Fruit fly (Drosophila melanogaster) whole organism, embryonic: ENCODE results near the gene Cad89D.
A peak's percentile ranks its signal among the peaks of the same experiment; 100 is the strongest.

Experiments used
- Antp ChIP-seq: fragments of 200-800 bp; sonication (Bioruptor generic); optimal IDR thresholded peaks from 3 replicates; lab custom pipeline; 2016; ENCODE audit warnings: missing biosample characterization, missing genetic modification characterization
- Bteb2 ChIP-seq: fragments of 200-800 bp; sonication (Bioruptor generic); optimal IDR thresholded peaks from 2 replicates; lab custom pipeline; 2016; ENCODE audit warnings: missing biosample characterization, missing genetic modification characterization
- CG10267 ChIP-seq: fragments of 200-800 bp; sonication (Bioruptor generic); optimal IDR thresholded peaks from 2 replicates; lab custom pipeline; 2018; ENCODE audit warnings: missing biosample characterization, mild to moderate bottlenecking, missing genetic modification characterization, moderate library complexity
- CG10366 ChIP-seq: fragments of 200-800 bp; sonication (Bioruptor generic); IDR thresholded peaks from 2 replicates; pipeline ENCODE4 v1.3.6; 2022; ENCODE audit warnings: missing biosample characterization, missing genetic modification characterization
- CG10431 ChIP-seq: fragments of 200-800 bp; sonication (Bioruptor generic); optimal IDR thresholded peaks from 3 replicates; lab custom pipeline; 2018; ENCODE audit warnings: missing biosample characterization, mild to moderate bottlenecking, missing genetic modification characterization
- CG10979 ChIP-seq: fragments of 200-800 bp; sonication (Bioruptor generic); optimal IDR thresholded peaks from 2 replicates; lab custom pipeline; 2018; ENCODE audit warnings: missing biosample characterization, mild to moderate bottlenecking, missing genetic modification characterization, moderate library complexity
- CG12155 ChIP-seq: fragments of 200-800 bp; sonication (Bioruptor generic); optimal IDR thresholded peaks from 3 replicates; lab custom pipeline; 2016; ENCODE audit warnings: missing biosample characterization, missing genetic modification characterization
- CG14965 ChIP-seq: fragments of 200-800 bp; sonication (Bioruptor generic); optimal IDR thresholded peaks from 2 replicates; lab custom pipeline; 2016; ENCODE audit warnings: missing biosample characterization, missing genetic modification characterization, borderline replicate concordance
- CG17359 ChIP-seq: fragments of 200-800 bp; sonication (Bioruptor generic); optimal IDR thresholded peaks from 3 replicates; lab custom pipeline; 2018; ENCODE audit warnings: missing biosample characterization, mild to moderate bottlenecking, missing genetic modification characterization, moderate library complexity
- CG18476 ChIP-seq: fragments of 200-800 bp; sonication (Bioruptor generic); optimal IDR thresholded peaks from 2 replicates; lab custom pipeline; 2016; ENCODE audit warnings: missing biosample characterization, mild to moderate bottlenecking, missing genetic modification characterization
- CG31224 ChIP-seq: fragments of 200-800 bp; sonication (Bioruptor generic); IDR thresholded peaks from 2 replicates; pipeline ENCODE4 v1.3.6; 2022; ENCODE audit warnings: missing biosample characterization, missing genetic modification characterization
- CG42726 ChIP-seq: fragments of 200-800 bp; sonication (Bioruptor generic); IDR thresholded peaks from 2 replicates; pipeline ENCODE4 v1.3.6; 2022; ENCODE audit warnings: missing biosample characterization, missing genetic modification characterization; ENCODE audit not compliant: partially characterized antibody
- CG6254 ChIP-seq: fragments of 200-800 bp; sonication (Bioruptor generic); optimal IDR thresholded peaks from 3 replicates; lab custom pipeline; 2017; ENCODE audit warnings: mild to moderate bottlenecking, missing biosample characterization, missing genetic modification reagents, missing genetic modification characterization
- CG7745 ChIP-seq: fragments of 200-800 bp; sonication (Bioruptor generic); optimal IDR thresholded peaks from 2 replicates; lab custom pipeline; 2018; ENCODE audit warnings: missing biosample characterization, mild to moderate bottlenecking, missing genetic modification characterization, moderate library complexity
- CG7839 ChIP-seq: fragments of 200-800 bp; sonication (Bioruptor generic); optimal IDR thresholded peaks from 3 replicates; lab custom pipeline; 2018; ENCODE audit warnings: missing biosample characterization, mild to moderate bottlenecking, missing genetic modification characterization, moderate library complexity
- Camta ChIP-seq: fragments of 200-800 bp; sonication (Bioruptor generic); optimal IDR thresholded peaks from 2 replicates; lab custom pipeline; 2016; ENCODE audit warnings: missing biosample characterization, missing genetic modification characterization
- Drgx ChIP-seq: fragments of 200-800 bp; sonication (Bioruptor generic); IDR thresholded peaks from 2 replicates; pipeline ENCODE4 v1.3.6; 2022; ENCODE audit warnings: missing biosample characterization, missing genetic modification characterization
- Fer2 ChIP-seq: fragments of 200-800 bp; sonication (Bioruptor generic); optimal IDR thresholded peaks from 2 replicates; lab custom pipeline; 2018; ENCODE audit warnings: missing biosample characterization, mild to moderate bottlenecking, missing genetic modification characterization, moderate library complexity
- H15 ChIP-seq: fragments of 200-800 bp; sonication (Bioruptor generic); IDR thresholded peaks from 3 replicates; pipeline ENCODE4 v1.3.6; 2022; ENCODE audit warnings: missing biosample characterization, missing genetic modification characterization
- H2.0 ChIP-seq: fragments of 200-800 bp; sonication (Bioruptor generic); IDR thresholded peaks from 2 replicates; pipeline ENCODE4 v1.3.6; 2022; ENCODE audit warnings: missing biosample characterization, missing genetic modification characterization
- MTF-1 ChIP-seq: fragments of 200-800 bp; sonication (Bioruptor generic); optimal IDR thresholded peaks from 2 replicates; lab custom pipeline; 2018; ENCODE audit warnings: missing biosample characterization, mild to moderate bottlenecking, missing genetic modification characterization, borderline replicate concordance
- Myb ChIP-seq: fragments of 200-800 bp; sonication (Bioruptor generic); optimal IDR thresholded peaks from 2 replicates; lab custom pipeline; 2016; ENCODE audit warnings: missing biosample characterization, missing genetic modification characterization
- Rx ChIP-seq: fragments of 200-800 bp; sonication (Bioruptor generic); IDR thresholded peaks from 2 replicates; pipeline ENCODE4 v1.3.6; 2022; ENCODE audit warnings: missing biosample characterization, missing genetic modification characterization
- Vsx1 ChIP-seq: fragments of 200-800 bp; sonication (Bioruptor generic); optimal IDR thresholded peaks from 2 replicates; lab custom pipeline; 2017; ENCODE audit warnings: missing biosample characterization, mild to moderate bottlenecking, missing genetic modification characterization, missing genetic modification reagents
- al ChIP-seq: fragments of 200-800 bp; sonication (Bioruptor generic); IDR thresholded peaks from 2 replicates; pipeline ENCODE4 v1.3.6; 2022; ENCODE audit warnings: missing biosample characterization, missing genetic modification characterization
- ap ChIP-seq: fragments of 200-800 bp; sonication (Bioruptor generic); IDR thresholded peaks from 2 replicates; pipeline ENCODE4 v1.3.6; 2022; ENCODE audit warnings: missing biosample characterization, missing genetic modification characterization
- ash1 ChIP-seq: fragments of 200-800 bp; sonication (Bioruptor generic); optimal IDR thresholded peaks from 2 replicates; lab custom pipeline; 2018; ENCODE audit warnings: missing biosample characterization, mild to moderate bottlenecking, missing genetic modification characterization
- ato ChIP-seq: fragments of 200-800 bp; sonication (Bioruptor generic); IDR thresholded peaks from 2 replicates; pipeline ENCODE4 v1.3.6; 2022; ENCODE audit warnings: missing biosample characterization, missing genetic modification characterization; ENCODE audit not compliant: partially characterized antibody
- az2 ChIP-seq: fragments of 200-800 bp; sonication (Bioruptor generic); optimal IDR thresholded peaks from 3 replicates; lab custom pipeline; 2016; ENCODE audit warnings: missing biosample characterization, missing genetic modification characterization
- bab2 ChIP-seq: fragments of 200-800 bp; sonication (Bioruptor generic); optimal IDR thresholded peaks from 2 replicates; lab custom pipeline; 2016; ENCODE audit warnings: missing biosample characterization, missing genetic modification characterization
- bbx ChIP-seq: fragments of 200-800 bp; sonication (Bioruptor generic); IDR thresholded peaks from 2 replicates; pipeline ENCODE4 v1.3.6; 2022; ENCODE audit warnings: missing biosample characterization, missing genetic modification characterization; ENCODE audit not compliant: partially characterized antibody
- bowl ChIP-seq: fragments of 200-800 bp; sonication (Bioruptor generic); IDR thresholded peaks from 2 replicates; pipeline ENCODE4 v1.3.6; 2022; ENCODE audit warnings: missing biosample characterization, missing genetic modification characterization
- btn ChIP-seq: fragments of 200-800 bp; sonication (Bioruptor generic); optimal IDR thresholded peaks from 2 replicates; lab custom pipeline; 2016; ENCODE audit warnings: missing biosample characterization, missing genetic modification characterization
- caup ChIP-seq: fragments of 200-800 bp; sonication (Bioruptor generic); optimal IDR thresholded peaks from 3 replicates; lab custom pipeline; 2017; ENCODE audit warnings: missing biosample characterization, mild to moderate bottlenecking, missing genetic modification characterization, moderate library complexity; ENCODE audit not compliant: severe bottlenecking
- ci ChIP-seq: fragments of 200-800 bp; sonication (Bioruptor generic); IDR thresholded peaks from 3 replicates; pipeline ENCODE4 v1.3.6; 2022; ENCODE audit warnings: missing biosample characterization, missing genetic modification characterization
- dysf ChIP-seq: fragments of 200-800 bp; sonication (Bioruptor generic); IDR thresholded peaks from 3 replicates; pipeline ENCODE4 v1.3.6; 2022; ENCODE audit warnings: missing biosample characterization, missing genetic modification characterization
- ftz-f1 ChIP-seq: fragments of 200-800 bp; sonication (Bioruptor generic); optimal IDR thresholded peaks from 2 replicates; lab custom pipeline; 2016; ENCODE audit warnings: missing biosample characterization, missing genetic modification characterization
- gfzf ChIP-seq: fragments of 200-800 bp; sonication (Bioruptor generic); optimal IDR thresholded peaks from 2 replicates; lab custom pipeline; 2016; ENCODE audit warnings: missing biosample characterization, mild to moderate bottlenecking, missing genetic modification characterization, moderate library complexity
- ham ChIP-seq: fragments of 200-800 bp; sonication (Bioruptor generic); IDR thresholded peaks from 2 replicates; pipeline ENCODE4 v1.3.6; 2022; ENCODE audit warnings: missing biosample characterization, missing genetic modification characterization
- her ChIP-seq: fragments of 200-800 bp; sonication (Bioruptor generic); optimal IDR thresholded peaks from 2 replicates; lab custom pipeline; 2016; ENCODE audit warnings: missing biosample characterization, missing genetic modification characterization
- kay ChIP-seq: fragments of 200-800 bp; sonication (Bioruptor generic); optimal IDR thresholded peaks from 2 replicates; lab custom pipeline; 2016; ENCODE audit warnings: missing biosample characterization, missing genetic modification characterization
- mam ChIP-seq: fragments of 200-800 bp; sonication (Bioruptor generic); optimal IDR thresholded peaks from 3 replicates; lab custom pipeline; 2016; ENCODE audit warnings: missing biosample characterization, missing genetic modification characterization
- nmo ChIP-seq: fragments of 200-800 bp; sonication (Bioruptor generic); optimal IDR thresholded peaks from 2 replicates; lab custom pipeline; 2018; ENCODE audit warnings: missing biosample characterization, mild to moderate bottlenecking, missing genetic modification characterization, moderate library complexity
- seq ChIP-seq: fragments of 200-800 bp; sonication (Bioruptor generic); IDR thresholded peaks from 2 replicates; pipeline ENCODE4 v1.3.6; 2022; ENCODE audit warnings: missing biosample characterization, missing genetic modification characterization
- sima ChIP-seq: fragments of 200-800 bp; sonication (Bioruptor generic); optimal IDR thresholded peaks from 2 replicates; lab custom pipeline; 2016; ENCODE audit warnings: missing biosample characterization, missing genetic modification characterization
- slou ChIP-seq: fragments of 200-800 bp; sonication (Bioruptor generic); optimal IDR thresholded peaks from 3 replicates; lab custom pipeline; 2016; ENCODE audit warnings: missing biosample characterization, missing genetic modification characterization
- sna ChIP-seq: fragments of 200-800 bp; sonication (Bioruptor generic); IDR thresholded peaks from 2 replicates; pipeline ENCODE4 v1.3.6; 2022; ENCODE audit warnings: missing biosample characterization, missing genetic modification characterization; ENCODE audit not compliant: partially characterized antibody
- tap ChIP-seq: fragments of 200-800 bp; optimal IDR thresholded peaks from 3 replicates; lab custom pipeline; 2019; ENCODE audit warnings: missing biosample characterization, mild to moderate bottlenecking, missing genetic modification characterization, moderate library complexity
- vnd ChIP-seq: fragments of 200-800 bp; sonication (Bioruptor generic); IDR thresholded peaks from 3 replicates; pipeline ENCODE4 v1.3.6; 2022; ENCODE audit warnings: missing biosample characterization, missing genetic modification characterization; ENCODE audit not compliant: partially characterized antibody

Gene Cad89D

dm6 chr3R:16448378-16449134, 46.7 kb downstream of the Cad89D start (continued):
- TF ChIP-seq ftz-f1 (no peak), CG42726 (GFP tag; lab: Robert Waterston, UW) (no peak), CG10979 (tag; lab: Kevin White, UChicago) (peak; percentile 64), slou (GFP tag; lab: Kevin White, UChicago) (peak; percentile 3), dysf (peak; percentile 76), caup (GFP tag; lab: Kevin White, UChicago) (peak; percentile 41), H15 (peak; percentile 88), CG17359 (tag; lab: Kevin White, UChicago) (peak; percentile 85), btn (GFP tag; lab: Kevin White, UChicago) (no peak), ham (GFP tag; lab: Robert Waterston, UW) (peak; percentile 65), mam (peak; percentile 62), ap (GFP tag; lab: Robert Waterston, UW) (peak; percentile 82), CG7745 (tag; lab: Kevin White, UChicago) (no peak), Myb (GFP tag; lab: Kevin White, UChicago) (peak; percentile 21), CG14965 (GFP tag; lab: Kevin White, UChicago) (no peak), nmo (GFP tag; lab: Kevin White, UChicago) (peak; percentile 65), bab2 (GFP tag; lab: Kevin White, UChicago) (peak; percentile 35), vnd (GFP tag; lab: Robert Waterston, UW) (no peak), CG31224 (GFP tag; lab: Robert Waterston, UW) (peak; percentile 68), CG12155 (GFP tag; lab: Kevin White, UChicago) (peak; percentile 51), bowl (GFP tag; lab: Robert Waterston, UW) (peak; percentile 27; the same call in 1 of the 2 replicates), Rx (GFP tag; lab: Robert Waterston, UW) (peak; percentile 86), CG10366 (GFP tag; lab: Robert Waterston, UW) (peak; percentile 86), al (GFP tag; lab: Robert Waterston, UW) (peak; percentile 54; the same call in 1 of the 2 replicates), ash1 (GFP tag; lab: Kevin White, UChicago) (no peak), Fer2 (tag; lab: Kevin White, UChicago) (peak; percentile 7), az2 (GFP tag; lab: Kevin White, UChicago) (peak; percentile 67), CG10431 (GFP tag; lab: Kevin White, UChicago) (no peak), sna (GFP tag; lab: Robert Waterston, UW) (no peak), her (GFP tag; lab: Kevin White, UChicago) (peak; percentile 57), CG7839 (peak; percentile 52), tap (tag; lab: Kevin White, UChicago) (peak; percentile 79), MTF-1 (GFP tag; lab: Kevin White, UChicago) (peak; percentile 76), H2.0 (GFP tag; lab: Robert Waterston, UW) (peak; percentile 87), Vsx1 (GFP tag; lab: Kevin White, UChicago) (peak; percentile 65), Bteb2 (GFP tag; lab: Kevin White, UChicago) (peak; percentile 51), Drgx (GFP tag; lab: Robert Waterston, UW) (peak; percentile 88), Camta (GFP tag; lab: Kevin White, UChicago) (peak; percentile 7), ci (GFP tag; lab: Robert Waterston, UW) (peak; percentile 96), gfzf (no peak), bbx (GFP tag; lab: Robert Waterston, UW) (no peak), ato (GFP tag; lab: Robert Waterston, UW) (no peak), CG6254 (GFP tag; lab: Kevin White, UChicago) (peak; percentile 79), seq (GFP tag; lab: Robert Waterston, UW) (no peak; the same call in 1 of the 2 replicates), kay (GFP tag; lab: Kevin White, UChicago) (no peak), CG10267 (tag; lab: Kevin White, UChicago) (peak; percentile 49), CG18476 (GFP tag; lab: Kevin White, UChicago) (no peak), sima (GFP tag; lab: Kevin White, UChicago) (no peak), Antp (GFP tag; lab: Kevin White, UChicago) (peak; percentile 68)
